Fruit fly (Drosophila melanogaster) whole organism, embryonic: ENCODE results near the gene sbr.

Experiments
- Asciz ChIP-seq: fragments of 200-800 bp; sonication (Bioruptor generic); optimal IDR thresholded peaks from 2 replicates; lab custom pipeline; 2017; ENCODE audit warnings: missing biosample characterization, mild to moderate bottlenecking, missing genetic modification characterization, missing genetic modification reagents
- Awh ChIP-seq: fragments of 200-800 bp; sonication (Bioruptor generic); IDR thresholded peaks from 2 replicates; pipeline ENCODE4, ENCODE4 v1.3.6; 2022; ENCODE audit warnings: missing biosample characterization, missing genetic modification characterization
- BEAF-32 ChIP-seq: fragments of 200-800 bp; sonication (Bioruptor generic); optimal IDR thresholded peaks from 3 replicates; lab custom pipeline; 2017; ENCODE audit warnings: missing biosample characterization, missing genetic modification characterization, mild to moderate bottlenecking, moderate library complexity, missing genetic modification reagents
- Bgb ChIP-seq: fragments of 200-800 bp; sonication (Bioruptor generic); IDR thresholded peaks from 2 replicates; pipeline ENCODE4 v1.3.6; 2022; ENCODE audit warnings: missing biosample characterization, missing genetic modification characterization; ENCODE audit not compliant: partially characterized antibody
- CG11696 ChIP-seq: fragments of 200-800 bp; sonication (Bioruptor generic); IDR thresholded peaks from 2 replicates; pipeline ENCODE4 v1.3.6; 2022; ENCODE audit warnings: missing biosample characterization, missing genetic modification characterization
- CG12391 ChIP-seq: fragments of 200-800 bp; sonication (Bioruptor generic); optimal IDR thresholded peaks from 3 replicates; lab custom pipeline; 2018; ENCODE audit warnings: missing biosample characterization, mild to moderate bottlenecking, missing genetic modification characterization, moderate library complexity
- CG12744 ChIP-seq: fragments of 200-800 bp; sonication (Bioruptor generic); optimal IDR thresholded peaks from 2 replicates; lab custom pipeline; 2016; ENCODE audit warnings: missing biosample characterization, missing genetic modification characterization
- CG13296 ChIP-seq: fragments of 200-800 bp; sonication (Bioruptor generic); optimal IDR thresholded peaks from 3 replicates; lab custom pipeline; 2018; ENCODE audit warnings: missing biosample characterization, mild to moderate bottlenecking, missing genetic modification characterization
- CG14965 ChIP-seq: fragments of 200-800 bp; sonication (Bioruptor generic); optimal IDR thresholded peaks from 2 replicates; lab custom pipeline; 2016; ENCODE audit warnings: missing biosample characterization, missing genetic modification characterization, borderline replicate concordance
- CG16815 ChIP-seq: fragments of 200-800 bp; sonication (Bioruptor generic); optimal IDR thresholded peaks from 3 replicates; lab custom pipeline; 2017; ENCODE audit warnings: missing biosample characterization, mild to moderate bottlenecking, missing genetic modification characterization
- CG17361 ChIP-seq: fragments of 200-800 bp; sonication (Bioruptor generic); IDR thresholded peaks from 3 replicates; pipeline ENCODE4 v1.3.6; 2022; ENCODE audit warnings: missing biosample characterization, missing genetic modification characterization
- CG17912 ChIP-seq: fragments of 200-800 bp; sonication (Bioruptor generic); optimal IDR thresholded peaks from 2 replicates; lab custom pipeline; 2018; ENCODE audit warnings: missing biosample characterization, mild to moderate bottlenecking, missing genetic modification characterization
- CG18011 ChIP-seq: fragments of 200-800 bp; sonication (Bioruptor generic); optimal IDR thresholded peaks from 2 replicates; lab custom pipeline; 2017; ENCODE audit warnings: missing biosample characterization, missing genetic modification characterization, mild to moderate bottlenecking, moderate library complexity, missing genotype
- CG2116 ChIP-seq: fragments of 200-800 bp; sonication (Bioruptor generic); optimal IDR thresholded peaks from 3 replicates; lab custom pipeline; 2018; ENCODE audit warnings: missing biosample characterization, mild to moderate bottlenecking, missing genetic modification characterization
- CG30020 ChIP-seq: fragments of 200-800 bp; optimal IDR thresholded peaks from 2 replicates; lab custom pipeline; 2019; ENCODE audit warnings: missing biosample characterization, mild to moderate bottlenecking, missing genetic modification characterization, moderate library complexity
- CG30403 ChIP-seq: fragments of 200-800 bp; sonication (Bioruptor generic); optimal IDR thresholded peaks from 3 replicates; lab custom pipeline; 2016; ENCODE audit warnings: missing biosample characterization, missing genetic modification characterization
- CG31224 ChIP-seq: fragments of 200-800 bp; sonication (Bioruptor generic); IDR thresholded peaks from 2 replicates; pipeline ENCODE4 v1.3.6; 2022; ENCODE audit warnings: missing biosample characterization, missing genetic modification characterization
- CG34224 ChIP-seq: fragments of 200-800 bp; sonication (Bioruptor generic); IDR thresholded peaks from 3 replicates; pipeline ENCODE4 v1.3.6; 2022; ENCODE audit warnings: missing biosample characterization, missing genetic modification characterization; ENCODE audit not compliant: partially characterized antibody
- CG42726 ChIP-seq: fragments of 200-800 bp; sonication (Bioruptor generic); IDR thresholded peaks from 2 replicates; pipeline ENCODE4 v1.3.6; 2022; ENCODE audit warnings: missing biosample characterization, missing genetic modification characterization; ENCODE audit not compliant: partially characterized antibody
- CG4328 ChIP-seq: fragments of 200-800 bp; sonication (Bioruptor generic); optimal IDR thresholded peaks from 3 replicates; lab custom pipeline; 2017; ENCODE audit warnings: missing biosample characterization, missing genetic modification reagents, missing genetic modification characterization
- CG4360 ChIP-seq: fragments of 200-800 bp; sonication (Bioruptor generic); IDR thresholded peaks from 2 replicates; pipeline ENCODE4 v1.3.6; 2022; ENCODE audit warnings: missing biosample characterization, missing genetic modification characterization
- CG6654 ChIP-seq: fragments of 200-800 bp; sonication (Bioruptor generic); optimal IDR thresholded peaks from 2 replicates; lab custom pipeline; 2017; ENCODE audit warnings: missing biosample characterization, mild to moderate bottlenecking, missing genetic modification characterization
- CG7963 ChIP-seq: fragments of 200-800 bp; sonication (Bioruptor generic); IDR thresholded peaks from 3 replicates; pipeline ENCODE4 v1.3.6; 2022; ENCODE audit warnings: missing biosample characterization, missing genetic modification characterization; ENCODE audit not compliant: partially characterized antibody
- CG9817 ChIP-seq: fragments of 200-800 bp; sonication (Bioruptor generic); optimal IDR thresholded peaks from 2 replicates; lab custom pipeline; 2018; ENCODE audit warnings: missing biosample characterization, mild to moderate bottlenecking, missing genetic modification characterization, moderate library complexity
- Camta ChIP-seq: fragments of 200-800 bp; sonication (Bioruptor generic); optimal IDR thresholded peaks from 2 replicates; lab custom pipeline; 2016; ENCODE audit warnings: missing biosample characterization, missing genetic modification characterization
- E2f2 ChIP-seq: fragments of 200-800 bp; sonication (Bioruptor generic); IDR thresholded peaks from 2 replicates; pipeline ENCODE4 v1.3.6; 2022; ENCODE audit warnings: missing biosample characterization, missing genetic modification characterization
- HLHmδ ChIP-seq: fragments of 200-800 bp; sonication (Bioruptor generic); optimal IDR thresholded peaks from 2 replicates; lab custom pipeline; 2018; ENCODE audit warnings: missing biosample characterization, mild to moderate bottlenecking, missing genetic modification characterization, moderate library complexity
- Lim3 ChIP-seq: fragments of 200-800 bp; sonication (Bioruptor generic); IDR thresholded peaks from 2 replicates; pipeline ENCODE4 v1.3.6; 2022; ENCODE audit warnings: missing biosample characterization, missing genetic modification characterization
- NC2β ChIP-seq: fragments of 200-800 bp; sonication (Bioruptor generic); optimal IDR thresholded peaks from 2 replicates; lab custom pipeline; 2016; ENCODE audit warnings: missing biosample characterization, missing genetic modification characterization
- Nf-YB ChIP-seq: fragments of 200-800 bp; sonication (Bioruptor generic); optimal IDR thresholded peaks from 3 replicates; lab custom pipeline; 2019; ENCODE audit warnings: missing biosample characterization, mild to moderate bottlenecking, missing genetic modification characterization, moderate library complexity
- Opbp ChIP-seq: fragments of 200-800 bp; sonication (Bioruptor generic); IDR thresholded peaks from 3 replicates; pipeline ENCODE4 v1.3.6; 2022; ENCODE audit warnings: missing biosample characterization, missing genetic modification characterization; ENCODE audit not compliant: partially characterized antibody
- Scr ChIP-seq: fragments of 200-800 bp; sonication (Bioruptor generic); IDR thresholded peaks from 2 replicates; pipeline ENCODE4 v1.3.6; 2022; ENCODE audit warnings: missing biosample characterization, missing genetic modification characterization; ENCODE audit not compliant: partially characterized antibody
- Taf1 ChIP-seq: fragments of 200-800 bp; sonication (Bioruptor generic); IDR thresholded peaks from 2 replicates; pipeline ENCODE4 v1.3.6; 2022; ENCODE audit warnings: missing biosample characterization, missing genetic modification characterization
- Tbp ChIP-seq: fragments of >200 bp; optimal IDR thresholded peaks from 2 replicates; lab custom pipeline; 2018; ENCODE audit warnings: missing biosample characterization, missing genetic modification characterization
- Xbp1 ChIP-seq: fragments of 200-800 bp; sonication (Bioruptor generic); optimal IDR thresholded peaks from 3 replicates; lab custom pipeline; 2016; ENCODE audit warnings: missing biosample characterization, mild to moderate bottlenecking, missing genetic modification characterization
- ase ChIP-seq: fragments of 200-800 bp; sonication (Bioruptor generic); IDR thresholded peaks from 3 replicates; pipeline ENCODE4 v1.3.6; 2022; ENCODE audit warnings: missing biosample characterization, missing genetic modification characterization
- bowl ChIP-seq: fragments of 200-800 bp; sonication (Bioruptor generic); IDR thresholded peaks from 2 replicates; pipeline ENCODE4 v1.3.6; 2022; ENCODE audit warnings: missing biosample characterization, missing genetic modification characterization
- chinmo ChIP-seq: fragments of 200-800 bp; sonication (Bioruptor generic); IDR thresholded peaks from 4 replicates; pipeline ENCODE4 v1.3.6; 2022; ENCODE audit warnings: missing biosample characterization, missing genetic modification characterization; ENCODE audit not compliant: partially characterized antibody
- crol ChIP-seq: fragments of 200-800 bp; sonication (Bioruptor generic); IDR thresholded peaks from 2 replicates; pipeline ENCODE4 v1.3.6; 2022; ENCODE audit warnings: missing biosample characterization, missing genetic modification characterization
- gcm2 ChIP-seq: fragments of 200-800 bp; sonication (Bioruptor generic); optimal IDR thresholded peaks from 2 replicates; lab custom pipeline; 2016; ENCODE audit warnings: missing biosample characterization, missing genetic modification characterization
- grau ChIP-seq: fragments of 200-800 bp; optimal IDR thresholded peaks from 3 replicates; lab custom pipeline; 2019; ENCODE audit warnings: missing biosample characterization, mild to moderate bottlenecking, missing genetic modification characterization, moderate library complexity
- hb ChIP-seq: fragments of 200-800 bp; sonication (Bioruptor generic); IDR thresholded peaks from 3 replicates; pipeline ENCODE4 v1.3.6; 2022; ENCODE audit warnings: missing biosample characterization, missing genetic modification characterization; ENCODE audit not compliant: partially characterized antibody
- inv ChIP-seq: fragments of 200-800 bp; sonication (Bioruptor generic); IDR thresholded peaks from 2 replicates; pipeline ENCODE4 v1.3.6; 2022; ENCODE audit warnings: missing biosample characterization, missing genetic modification characterization; ENCODE audit not compliant: partially characterized antibody
- lilli ChIP-seq: fragments of 200-800 bp; sonication (Bioruptor generic); optimal IDR thresholded peaks from 3 replicates; lab custom pipeline; 2016; ENCODE audit warnings: missing biosample characterization, missing genetic modification characterization
- pb ChIP-seq: fragments of 200-800 bp; sonication (Bioruptor generic); optimal IDR thresholded peaks from 3 replicates; lab custom pipeline; 2016; ENCODE audit warnings: missing biosample characterization, missing genetic modification characterization
- phol ChIP-seq: fragments of 200-800 bp; sonication (Bioruptor generic); optimal IDR thresholded peaks from 3 replicates; lab custom pipeline; 2018; ENCODE audit warnings: missing biosample characterization, mild to moderate bottlenecking, missing genetic modification characterization, moderate library complexity
- prd ChIP-seq, 3 experiments: fragments of >200 bp in 2 of 3; fragments of 200-800 bp in 1 of 3; sonication (Bioruptor generic) in 1 of 3; optimal IDR thresholded peaks in 2 of 3; IDR thresholded peaks in 1 of 3; 2 replicates in 2 of 3; 3 replicates in 1 of 3; pipeline versions ENCODE4 v1.3.6 to Lab custom; 2017 to 2022; ENCODE audit warnings: missing biosample characterization in 1 of 3, missing genetic modification characterization in 1 of 3
- wor ChIP-seq: fragments of 200-800 bp; sonication (Bioruptor generic); IDR thresholded peaks from 2 replicates; pipeline ENCODE4 v1.3.6; 2022; ENCODE audit warnings: missing biosample characterization, missing genetic modification characterization
- zen2 ChIP-seq: fragments of 200-800 bp; sonication (Bioruptor generic); IDR thresholded peaks from 3 replicates; pipeline ENCODE4 v1.3.6; 2022; ENCODE audit warnings: missing biosample characterization, missing genetic modification characterization; ENCODE audit not compliant: partially characterized antibody
- zfh1 ChIP-seq: fragments of 200-800 bp; sonication (Bioruptor generic); IDR thresholded peaks from 3 replicates; pipeline ENCODE4 v1.3.6; 2022; ENCODE audit warnings: missing biosample characterization, missing genetic modification characterization

Gene sbr

dm6 chrX:10848565-10848964, 1.7 kb upstream of the sbr start, which contains the start of gene CG2202 (continued):
- TF ChIP-seq CG42726 (GFP tag; lab: Robert Waterston, UW) (peak; percentile 18; the same call in 1 of the 2 replicates), crol (GFP tag; lab: Robert Waterston, UW) (no peak), CG17912 (no peak), CG14965 (GFP tag; lab: Kevin White, UChicago) (no peak), lilli (no peak), CG9817 (tag; lab: Kevin White, UChicago) (no peak), phol (peak; percentile 55), Opbp (GFP tag; lab: Robert Waterston, UW) (peak; percentile 64; the same call in 1 of the 3 replicates), CG2116 (GFP tag; lab: Kevin White, UChicago) (peak; percentile 97), prd (optimal IDR thresholded peaks at IDR 0.05; lab: Kevin White, UChicago) (no peak), prd (GFP tag; IDR thresholded peaks at IDR 0.05; lab: Robert Waterston, UW) (no peak), grau (tag; lab: Kevin White, UChicago) (no peak), Bgb (peak; percentile 61), Awh (GFP tag; lab: Robert Waterston, UW) (no peak), zfh1 (GFP tag; lab: Robert Waterston, UW) (no peak), E2f2 (GFP tag; lab: Robert Waterston, UW) (peak; percentile 63), Asciz (GFP tag; lab: Kevin White, UChicago) (no peak), Nf-YB (GFP tag; lab: Kevin White, UChicago) (no peak), Camta (GFP tag; lab: Kevin White, UChicago) (no peak), CG16815 (GFP tag; lab: Kevin White, UChicago) (no peak), pb (GFP tag; lab: Kevin White, UChicago) (no peak), gcm2 (GFP tag; lab: Kevin White, UChicago) (no peak), wor (GFP tag; lab: Robert Waterston, UW) (no peak), ase (GFP tag; lab: Robert Waterston, UW) (no peak), bowl (GFP tag; lab: Robert Waterston, UW) (no peak), CG11696 (no peak), CG13296 (GFP tag; lab: Kevin White, UChicago) (no peak), CG17361 (no peak), CG12391 (tag; lab: Kevin White, UChicago) (peak; percentile 17), CG6654 (no peak), inv (GFP tag; lab: Robert Waterston, UW) (peak; percentile 72), NC2β (GFP tag; lab: Kevin White, UChicago) (no peak), BEAF-32 (GFP tag; lab: Kevin White, UChicago) (peak; percentile 79), Scr (peak; percentile 77), CG18011 (GFP tag; lab: Kevin White, UChicago) (no peak), zen2 (peak; percentile 51; the same call in 1 of the 3 replicates), hb (GFP tag; lab: Robert Waterston, UW) (peak; percentile 50; the same call in 1 of the 3 replicates), Xbp1 (GFP tag; lab: Kevin White, UChicago) (no peak), CG34224 (GFP tag; lab: Robert Waterston, UW) (peak; percentile 62), chinmo (no peak), HLHmδ (GFP tag; lab: Kevin White, UChicago) (no peak), CG30403 (GFP tag; lab: Kevin White, UChicago) (no peak), CG12744 (GFP tag; lab: Kevin White, UChicago) (no peak), CG31224 (no peak), Tbp (GFP tag; lab: Kevin White, UChicago) (no peak), Lim3 (no peak), Taf1 (GFP tag; lab: Robert Waterston, UW) (no peak), CG7963 (GFP tag; lab: Robert Waterston, UW) (peak; percentile 64; the same call in 1 of the 3 replicates), CG4328 (no peak), CG30020 (tag; lab: Kevin White, UChicago) (peak; percentile 23), CG4360 (no peak)
